Worm (Caenorhabditis elegans) whole organism, mixed stage, embryonic: ENCODE data around the gene F53A9.7.

Source experiments
- M03D4.4 ChIP-seq: sonication (generic microtip); optimal IDR thresholded peaks from 2 replicates; lab custom pipeline; 2017; ENCODE audit warnings: mild to moderate bottlenecking, missing genetic modification characterization, missing compliant biosample characterization
- bed-3 ChIP-seq: fragments of 200-800 bp; sonication (Bioruptor generic); optimal IDR thresholded peaks from 3 replicates; lab custom pipeline; 2018; ENCODE audit warnings: mild to moderate bottlenecking, missing genetic modification characterization, moderate library complexity, missing compliant biosample characterization
- blmp-1 ChIP-seq: fragments of 150-350 bp; optimal IDR thresholded peaks from 2 replicates; lab custom pipeline; 2014; ENCODE audit warnings: missing biosample characterization, missing genetic modification characterization
- ceh-43 ChIP-seq: fragments of 200-800 bp; sonication (Bioruptor generic); optimal IDR thresholded peaks from 2 replicates; lab custom pipeline; 2018; ENCODE audit warnings: mild to moderate bottlenecking, missing genetic modification characterization, moderate library complexity, missing compliant biosample characterization
- ces-1 ChIP-seq: fragments of 150-350 bp; optimal IDR thresholded peaks from 2 replicates; lab custom pipeline; 2014; ENCODE audit warnings: missing biosample characterization, missing genetic modification reagents, missing genetic modification characterization
- cnd-1 ChIP-seq: fragments of 200-800 bp; sonication (Bioruptor generic); optimal IDR thresholded peaks from 2 replicates; lab custom pipeline; 2018; ENCODE audit warnings: mild to moderate bottlenecking, missing genetic modification characterization, missing compliant biosample characterization
- drap-1 ChIP-seq: fragments of 200-800 bp; sonication (Bioruptor generic); optimal IDR thresholded peaks from 3 replicates; lab custom pipeline; 2018; ENCODE audit warnings: mild to moderate bottlenecking, missing genetic modification characterization, missing compliant biosample characterization
- elt-1 ChIP-seq: sonication (generic microtip); optimal IDR thresholded peaks from 2 replicates; lab custom pipeline; 2017; ENCODE audit warnings: missing genetic modification characterization, mild to moderate bottlenecking, missing compliant biosample characterization, antibody characterized with exemption, moderate library complexity, borderline replicate concordance; ENCODE audit not compliant: insufficient read depth
- flh-1 ChIP-seq: fragments of 200-800 bp; sonication (Bioruptor generic); optimal IDR thresholded peaks from 2 replicates; lab custom pipeline; 2018; ENCODE audit warnings: mild to moderate bottlenecking, missing genetic modification characterization, moderate library complexity, missing compliant biosample characterization
- ham-2 ChIP-seq: fragments of 200-800 bp; sonication (Bioruptor generic); optimal IDR thresholded peaks from 2 replicates; lab custom pipeline; 2018; ENCODE audit warnings: mild to moderate bottlenecking, missing genetic modification characterization, missing compliant biosample characterization
- lin-13 ChIP-seq: fragments of 150-350 bp; optimal IDR thresholded peaks from 2 replicates; lab custom pipeline; 2014; ENCODE audit warnings: missing biosample characterization, missing genetic modification characterization
- lin-32 ChIP-seq: fragments of 200-800 bp; sonication (Bioruptor generic); optimal IDR thresholded peaks from 2 replicates; lab custom pipeline; 2018; ENCODE audit warnings: mild to moderate bottlenecking, missing genetic modification characterization, missing compliant biosample characterization
- lsy-2 ChIP-seq: fragments of 150-350 bp; optimal IDR thresholded peaks from 2 replicates; lab custom pipeline; 2014; ENCODE audit warnings: missing biosample characterization, missing genetic modification characterization
- mab-5 ChIP-seq: fragments of 150-350 bp; optimal IDR thresholded peaks from 2 replicates; lab custom pipeline; 2014; ENCODE audit warnings: missing biosample characterization, missing genetic modification characterization
- mep-1 ChIP-seq: fragments of 150-350 bp; optimal IDR thresholded peaks from 2 replicates; lab custom pipeline; 2017; ENCODE audit warnings: missing biosample characterization, missing genetic modification reagents, missing genetic modification characterization, inconsistent platforms
- mls-2 ChIP-seq: sonication (generic microtip); optimal IDR thresholded peaks from 2 replicates; lab custom pipeline; 2016; ENCODE audit warnings: mild to moderate bottlenecking, missing genetic modification characterization, moderate library complexity, missing compliant biosample characterization
- nhr-12 ChIP-seq: fragments of 150-350 bp; optimal IDR thresholded peaks from 2 replicates; lab custom pipeline; 2014; ENCODE audit warnings: missing biosample characterization, missing genetic modification characterization
- nhr-2 ChIP-seq: fragments of 150-350 bp; optimal IDR thresholded peaks from 2 replicates; lab custom pipeline; 2014; ENCODE audit warnings: missing biosample characterization, missing genetic modification characterization
- nhr-237 ChIP-seq: fragments of 150-350 bp; optimal IDR thresholded peaks from 2 replicates; lab custom pipeline; 2014; ENCODE audit warnings: missing biosample characterization, missing genetic modification characterization
- nhr-28 ChIP-seq: fragments of 150-350 bp; optimal IDR thresholded peaks from 2 replicates; lab custom pipeline; 2014; ENCODE audit warnings: missing biosample characterization, missing genetic modification characterization
- nhr-76 ChIP-seq: sonication (generic microtip); optimal IDR thresholded peaks from 2 replicates; lab custom pipeline; 2017; ENCODE audit warnings: missing biosample characterization, missing genetic modification characterization
- sem-2 ChIP-seq: fragments of 200-800 bp; sonication (Bioruptor generic); optimal IDR thresholded peaks from 2 replicates; lab custom pipeline; 2018; ENCODE audit warnings: mild to moderate bottlenecking, missing genetic modification characterization, missing compliant biosample characterization
- snpc-4 ChIP-seq: fragments of 150-350 bp; optimal IDR thresholded peaks from 2 replicates; lab custom pipeline; 2014; ENCODE audit warnings: missing biosample characterization, missing genetic modification characterization
- sptf-1 ChIP-seq: sonication (generic microtip); optimal IDR thresholded peaks from 2 replicates; lab custom pipeline; 2017; ENCODE audit warnings: mild to moderate bottlenecking, missing genetic modification characterization, moderate library complexity, missing compliant biosample characterization
- tbx-8 ChIP-seq: fragments of 200-800 bp; sonication (Bioruptor generic); optimal IDR thresholded peaks from 2 replicates; lab custom pipeline; 2018; ENCODE audit warnings: mild to moderate bottlenecking, missing genetic modification characterization, moderate library complexity, missing compliant biosample characterization
- unc-39 ChIP-seq: fragments of 150-350 bp; optimal IDR thresholded peaks from 2 replicates; lab custom pipeline; 2014; ENCODE audit warnings: missing biosample characterization, missing genetic modification characterization
- unc-62 ChIP-seq: fragments of 150-350 bp; optimal IDR thresholded peaks from 2 replicates; lab custom pipeline; 2014; ENCODE audit warnings: missing biosample characterization, missing genetic modification reagents, missing genetic modification characterization
- zip-8 ChIP-seq: fragments of 150-350 bp; optimal IDR thresholded peaks from 2 replicates; lab custom pipeline; 2014; ENCODE audit warnings: missing biosample characterization, missing genetic modification characterization
- ztf-11 ChIP-seq: fragments of 150-350 bp; optimal IDR thresholded peaks from 2 replicates; lab custom pipeline; 2014; ENCODE audit warnings: missing biosample characterization, missing genetic modification characterization

Gene F53A9.7

DNA sequence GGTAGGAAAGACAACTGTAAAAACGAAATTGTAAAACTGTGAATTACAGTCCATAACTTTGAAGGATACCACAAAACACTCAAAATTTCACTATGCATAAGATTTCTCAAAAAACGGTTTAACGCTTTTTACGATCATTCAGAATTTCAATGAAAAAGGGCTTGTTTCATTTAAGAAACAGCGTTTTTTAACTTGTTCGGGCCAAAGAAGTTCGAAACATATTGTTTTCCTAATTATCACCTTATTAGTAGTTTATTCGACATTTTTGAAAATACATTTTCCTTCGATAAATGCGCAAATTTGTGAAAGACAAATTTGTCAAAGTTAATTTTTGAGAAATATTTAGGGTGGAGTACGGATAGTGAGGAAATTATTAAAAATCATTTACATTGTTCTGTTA lies 11.9 kb downstream of the F53A9.7 start:
- TF ChIP-seq ces-1 (no peak), nhr-12 (no peak), tbx-8 (no peak), flh-1 (no peak), cnd-1 (tag; lab: Kevin White, UChicago) (no peak), lin-13 (no peak), sptf-1 (tag; lab: Kevin White, UChicago) (no peak), snpc-4 (tag; lab: Kevin White, UChicago) (no peak), ceh-43 (no peak), mab-5 (tag; lab: Kevin White, UChicago) (no peak), nhr-2 (tag; lab: Kevin White, UChicago) (no peak)
- TF ChIP-seq, all 35 proteins: peak for 0

DNA sequence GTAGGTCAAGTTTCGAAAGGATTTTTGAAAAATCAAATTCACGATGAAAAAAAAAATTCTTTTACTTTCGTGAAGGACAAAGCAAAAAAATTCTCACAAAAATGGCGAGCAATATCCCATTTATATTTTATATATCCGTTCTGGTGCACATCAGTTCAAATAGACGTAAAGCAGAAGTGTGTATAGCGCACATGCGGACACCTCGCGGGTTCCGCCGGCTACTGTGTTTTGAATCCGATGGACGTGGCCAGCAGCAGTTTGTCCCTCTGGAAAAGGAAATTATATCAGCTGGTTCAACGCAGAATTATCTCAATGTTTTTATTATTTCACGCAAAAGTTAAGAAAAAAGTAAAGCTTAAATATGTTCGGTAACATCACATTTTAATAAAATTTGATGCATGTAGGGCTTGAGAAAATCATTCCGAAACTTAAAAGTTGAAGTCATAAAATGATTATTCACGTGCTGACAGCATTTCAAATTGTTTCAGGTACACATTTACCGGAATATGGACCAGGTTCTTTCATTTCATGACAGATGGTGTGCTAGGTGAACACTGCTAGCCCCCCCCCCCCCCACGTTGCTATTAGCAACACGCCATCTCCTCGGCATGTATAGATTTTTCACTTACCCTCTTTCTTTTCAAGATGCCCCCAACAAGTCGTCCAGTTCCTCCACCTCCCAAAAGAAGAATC lies 12.9 kb downstream of the F53A9.7 start, which contains the start of gene jbts-14:
Gene jbts-14, plus strand, starts transcription at position 643 of the 693 bp plus-strand sequence.
- TF ChIP-seq nhr-237, result no peak
- TF ChIP-seq mep-1 (tag; lab: Kevin White, UChicago), result no peak
- TF ChIP-seq, all 35 proteins: peak for 0

- TF ChIP-seq nhr-76 (tag; lab: Kevin White, UChicago) (no peak), bed-3 (no peak), ham-2 (GFP tag; lab: Kevin White, UChicago) (no peak), nhr-12 (no peak), nhr-2 (tag; lab: Kevin White, UChicago) (no peak), mls-2 (tag; lab: Kevin White, UChicago) (no peak), lin-32 (GFP tag; lab: Kevin White, UChicago) (no peak), ceh-43 (no peak)
- TF ChIP-seq, all 35 proteins: peak for 0
Measured at ce11 chrX:8697517-8697916, 19.2 kb downstream of the F53A9.7 start, which contains the start of gene frpr-8. Gene frpr-8, plus strand, starts transcription at chrX:8697817.

DNA sequence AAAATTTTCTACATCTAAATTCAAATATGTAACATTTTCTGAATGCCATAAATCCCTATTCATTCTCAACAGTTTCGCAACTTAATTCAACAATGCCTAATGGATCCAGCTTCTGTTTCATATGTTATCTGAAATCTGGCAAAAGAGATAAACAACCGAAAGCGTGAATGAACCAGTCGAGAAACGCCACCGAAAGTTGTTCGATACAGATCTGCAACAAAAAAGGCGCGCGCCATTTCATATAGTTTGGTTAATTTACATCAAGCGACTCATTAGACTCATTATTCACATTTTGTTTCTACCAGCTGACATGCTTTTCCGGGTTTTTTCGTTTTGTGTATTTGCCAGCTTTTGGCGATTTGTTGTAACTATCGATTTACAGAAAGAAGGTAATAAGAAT lies 35.1 kb downstream of the F53A9.7 start, which contains the start of gene K09E2.1:
Gene K09E2.1, plus strand, starts transcription at position 301 of the 400 bp plus-strand sequence.
- TF ChIP-seq blmp-1 (tag; lab: Kevin White, UChicago), result no peak
- TF ChIP-seq nhr-2 (tag; lab: Kevin White, UChicago), result no peak
- TF ChIP-seq elt-1 (tag; lab: Kevin White, UChicago), result no peak

DNA sequence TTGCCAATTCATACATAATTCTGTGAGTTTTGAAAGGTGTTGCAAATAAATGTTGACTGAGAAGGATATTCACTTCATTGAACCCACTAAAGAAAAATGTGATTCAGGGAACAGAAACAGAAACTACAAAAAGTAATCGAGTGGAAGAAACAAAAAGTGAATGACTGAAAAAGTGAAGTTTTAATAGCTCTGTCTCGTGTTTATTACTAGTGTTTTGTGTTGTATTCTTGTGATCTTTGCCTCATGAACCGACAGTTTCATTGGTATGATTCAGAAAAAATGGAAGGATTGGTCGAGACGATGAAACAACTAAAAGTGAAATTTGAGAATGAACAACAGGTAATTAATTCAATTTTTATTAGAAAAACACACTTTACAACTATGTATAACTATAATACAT lies 38.8 kb downstream of the F53A9.7 start:
- TF ChIP-seq lsy-2 (tag; lab: Kevin White, UChicago) (no peak), lin-32 (GFP tag; lab: Kevin White, UChicago) (no peak), mls-2 (tag; lab: Kevin White, UChicago) (no peak), sem-2 (GFP tag; lab: Kevin White, UChicago) (no peak), sptf-1 (tag; lab: Kevin White, UChicago) (no peak), M03D4.4 (no peak), mab-5 (tag; lab: Kevin White, UChicago) (no peak), ztf-11 (tag; lab: Kevin White, UChicago) (no peak), nhr-2 (tag; lab: Kevin White, UChicago) (no peak), unc-62 (GFP tag; lab: Kevin White, UChicago) (no peak), ces-1 (no peak), drap-1 (GFP tag; lab: Kevin White, UChicago) (no peak), ham-2 (GFP tag; lab: Kevin White, UChicago) (no peak), nhr-76 (tag; lab: Kevin White, UChicago) (no peak), unc-39 (tag; lab: Kevin White, UChicago) (no peak), flh-1 (no peak), zip-8 (tag; lab: Kevin White, UChicago) (no peak), ceh-43 (no peak)

ce11 chrX:8677320-8677719 lies 39.4 kb downstream of the F53A9.7 start:
- no peak for TF ChIP-seq nhr-76 (tag; lab: Kevin White, UChicago)
- TF ChIP-seq nhr-28 (tag; lab: Kevin White, UChicago), result no peak
- no peak for TF ChIP-seq zip-8 (tag; lab: Kevin White, UChicago)
- no peak for TF ChIP-seq ham-2 (GFP tag; lab: Kevin White, UChicago)
- no peak for TF ChIP-seq M03D4.4
